Worm (Caenorhabditis elegans): ENCODE data around the gene str-1.

The str-1 gene

ce11 chrIV:7188528-7189422 is 15.2 kb downstream of the str-1 start, which contains the start of gene srlf-7 (continued):
- TF ChIP-seq elt-1 (tag; optimal IDR thresholded peaks at IDR 0.05) (no peak), nhr-21 (tag; optimal IDR thresholded peaks at IDR 0.05) (peak; percentile 41), C34F6.9 (tag; optimal IDR thresholded peaks at IDR 0.05) (peak; percentile 21), mbf-1 (tag; optimal IDR thresholded peaks at IDR 0.05) (no peak), Y55F3AM.14 (GFP tag; optimal IDR thresholded peaks at IDR 0.05) (no peak), egl-27 (tag; optimal IDR thresholded peaks at IDR 0.05) (peak; percentile 77), unc-55 (GFP tag; optimal IDR thresholded peaks at IDR 0.05) (no peak), alr-1 (tag; optimal IDR thresholded peaks at IDR 0.05) (no peak), ztf-4 (tag; optimal IDR thresholded peaks at IDR 0.05) (no peak), aly-2 (tag; optimal IDR thresholded peaks at IDR 0.05) (no peak), nhr-77 (tag; optimal IDR thresholded peaks at IDR 0.05) (no peak), crh-2 (tag; optimal IDR thresholded peaks at IDR 0.05) (peak; percentile 76), zag-1 (tag; optimal IDR thresholded peaks at IDR 0.05) (no peak), skn-1 (tag; optimal IDR thresholded peaks at IDR 0.05) (no peak), gmeb-1 (tag; optimal IDR thresholded peaks at IDR 0.05) (peak; percentile 75), fos-1 (tag; optimal IDR thresholded peaks at IDR 0.05) (peak; percentile 98), nhr-129 (tag; optimal IDR thresholded peaks at IDR 0.05) (peak; percentile 27), sma-3 (GFP tag; optimal IDR thresholded peaks at IDR 0.05) (peak; percentile 78), ceh-16 (tag; optimal IDR thresholded peaks at IDR 0.05) (no peak), F13H6.1 (tag; optimal IDR thresholded peaks at IDR 0.05) (peak; percentile 43)

- TF ChIP-seq nhr-129 (tag; optimal IDR thresholded peaks at IDR 0.05) (no peak), ZK546.5 (tag; optimal IDR thresholded peaks at IDR 0.05) (no peak), ztf-1 (GFP tag; conservative IDR thresholded peaks at IDR 0.05) (no peak), gmeb-1 (tag; optimal IDR thresholded peaks at IDR 0.05) (peak; percentile 51), nhr-21 (tag; optimal IDR thresholded peaks at IDR 0.05) (peak; percentile 0), lin-13 (GFP tag; optimal IDR thresholded peaks at IDR 0.05) (no peak), elt-1 (tag; optimal IDR thresholded peaks at IDR 0.05) (no peak), skn-1 (tag; optimal IDR thresholded peaks at IDR 0.05) (no peak), R02D3.7 (tag; optimal IDR thresholded peaks at IDR 0.05) (no peak), sma-9 (GFP tag; optimal IDR thresholded peaks at IDR 0.05) (peak; percentile 83), sma-9 (tag; optimal IDR thresholded peaks at IDR 0.05) (no peak), nhr-237 (tag; optimal IDR thresholded peaks at IDR 0.05) (no peak), nhr-10 (tag; optimal IDR thresholded peaks at IDR 0.05) (no peak), sma-3 (GFP tag; optimal IDR thresholded peaks at IDR 0.05) (peak; percentile 38), ceh-82 (tag; optimal IDR thresholded peaks at IDR 0.05) (no peak), fos-1 (tag; optimal IDR thresholded peaks at IDR 0.05) (peak; percentile 78), crh-2 (tag; optimal IDR thresholded peaks at IDR 0.05) (peak; percentile 47), lin-39 (tag; optimal IDR thresholded peaks at IDR 0.05) (no peak)
Measured at ce11 chrIV:7190409-7190808, 16.8 kb downstream of the str-1 start.

- no peak for TF ChIP-seq lsy-2 (tag; optimal IDR thresholded peaks at IDR 0.05)
- TF ChIP-seq nhr-21 (tag; optimal IDR thresholded peaks at IDR 0.05), result no peak
- TF ChIP-seq lin-11 (tag; optimal IDR thresholded peaks at IDR 0.05), result no peak
- TF ChIP-seq aly-2 (tag; optimal IDR thresholded peaks at IDR 0.05), result no peak
- TF ChIP-seq peb-1 (tag; optimal IDR thresholded peaks at IDR 0.05), result no peak
- TF ChIP-seq sem-4 (tag; optimal IDR thresholded peaks at IDR 0.05), result no peak
- no peak for TF ChIP-seq R02D3.7 (tag; optimal IDR thresholded peaks at IDR 0.05)
- TF ChIP-seq blmp-1 (tag; optimal IDR thresholded peaks at IDR 0.05; ENCODE audit: insufficient read depth), result no peak
- no peak for TF ChIP-seq ztf-1 (GFP tag; conservative IDR thresholded peaks at IDR 0.05)
- TF ChIP-seq F13H6.1 (tag; optimal IDR thresholded peaks at IDR 0.05), result no peak
- TF ChIP-seq unc-39 (tag; optimal IDR thresholded peaks at IDR 0.05), result no peak
- no peak for TF ChIP-seq ztf-11 (tag; optimal IDR thresholded peaks at IDR 0.05)
- TF ChIP-seq ZK546.5 (tag; optimal IDR thresholded peaks at IDR 0.05), result no peak
- no peak for TF ChIP-seq skn-1 (tag; optimal IDR thresholded peaks at IDR 0.05)
- TF ChIP-seq Y55F3AM.14 (GFP tag; optimal IDR thresholded peaks at IDR 0.05), result no peak
- TF ChIP-seq ztf-4 (tag; optimal IDR thresholded peaks at IDR 0.05), result no peak
Measured at ce11 chrIV:7191745-7192144, 18.2 kb downstream of the str-1 start, which contains the start of gene R13A1.5. Gene R13A1.5 (minus strand): TSS chrIV:7191845.
